Worm (Caenorhabditis elegans): ENCODE measurements around the gene madf-4.

DNA sequence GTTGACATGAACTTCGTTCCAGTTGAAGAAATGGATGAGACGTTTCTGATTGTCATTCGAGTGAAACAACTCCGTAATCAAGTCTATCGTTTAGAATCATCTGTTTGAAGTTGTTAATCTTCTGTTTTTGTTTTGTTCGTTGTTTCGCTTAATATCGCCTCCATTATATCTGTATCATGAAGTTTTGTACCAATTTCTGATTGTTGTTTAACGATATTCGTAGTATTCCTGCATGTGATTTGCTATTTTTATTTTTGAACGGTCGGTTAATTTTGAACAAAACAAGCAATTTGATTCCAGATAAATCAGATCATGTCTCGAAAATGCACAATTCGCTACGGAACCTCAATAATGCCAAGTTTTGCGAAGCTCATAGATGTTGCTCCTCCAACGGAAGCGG lies 20.3 kb upstream of the madf-4 start, which contains the start of gene C27H6.9:
- TF ChIP-seq ceh-19 (GFP tag; optimal IDR thresholded peaks at IDR 0.05): no peak
- TF ChIP-seq nhr-11 (tag; optimal IDR thresholded peaks at IDR 0.05): no peak
- TF ChIP-seq T23F11.4 (GFP tag; optimal IDR thresholded peaks at IDR 0.05): no peak
- no peak for TF ChIP-seq hlh-30 (tag; optimal IDR thresholded peaks at IDR 0.05; ENCODE audit: insufficient read depth)
- TF ChIP-seq sox-4 (tag; optimal IDR thresholded peaks at IDR 0.05): no peak
- TF ChIP-seq ceh-6 (GFP tag; optimal IDR thresholded peaks at IDR 0.05): no peak
- TF ChIP-seq pqm-1 (tag; optimal IDR thresholded peaks at IDR 0.05): no peak
- no peak for TF ChIP-seq rnt-1 (tag; optimal IDR thresholded peaks at IDR 0.05)
